Worm (Caenorhabditis elegans) whole organism, midembryonic: ENCODE measurements around the gene ZK930.6.

ENCODE experiments used
- cog-1 ChIP-seq: sonication (generic microtip); optimal IDR thresholded peaks from 2 replicates; lab custom pipeline; 2016; ENCODE audit warnings: missing genetic modification characterization, missing compliant biosample characterization
- med-1 ChIP-seq: sonication (generic microtip); optimal IDR thresholded peaks from 2 replicates; lab custom pipeline; 2017; ENCODE audit warnings: missing genetic modification characterization, mild to moderate bottlenecking, missing compliant biosample characterization, antibody characterized with exemption, missing genetic modification reagents; ENCODE audit not compliant: insufficient read depth

ce11 chrII:11865644-11866043 is 18.1 kb upstream of the ZK930.6 start, which contains the start of gene K12D12.4:
- TF ChIP-seq cog-1 (tag; lab: Kevin White, UChicago) (no peak), med-1 (no peak)
